Worm (Caenorhabditis elegans) whole organism, L4 larva: ENCODE data around the gene T01G6.10.

ENCODE experiments used
- F10B5.3 ChIP-seq: sonication (generic microtip); optimal IDR thresholded peaks from 2 replicates; lab custom pipeline; 2016; ENCODE audit warnings: mild to moderate bottlenecking, missing genetic modification characterization, missing compliant biosample characterization
- R02D3.7 ChIP-seq: fragments of 150-350 bp; sonication (generic microtip); optimal IDR thresholded peaks from 3 replicates; lab custom pipeline; 2014; ENCODE audit warnings: missing biosample characterization, missing genetic modification characterization
- T26A8.4 ChIP-seq: fragments of 200-800 bp; sonication (Bioruptor generic); IDR thresholded peaks from 2 replicates; pipeline ENCODE4 v1.3.6; 2022; ENCODE audit warnings: missing genetic modification characterization, missing compliant biosample characterization
- Y105C5A.15 ChIP-seq: fragments of 200-800 bp; sonication (Bioruptor generic); IDR thresholded peaks from 2 replicates; pipeline ENCODE4 v1.3.6; 2022; ENCODE audit warnings: missing genetic modification characterization, missing compliant biosample characterization
- Y5F2A.4 ChIP-seq: fragments of 200-800 bp; sonication (Bioruptor generic); optimal IDR thresholded peaks from 2 replicates; lab custom pipeline; 2018; ENCODE audit warnings: mild to moderate bottlenecking, missing genetic modification characterization, missing compliant biosample characterization
- ZK337.2 ChIP-seq: fragments of 200-800 bp; sonication (Bioruptor generic); IDR thresholded peaks from 2 replicates; pipeline ENCODE4 v1.3.6; 2022; ENCODE audit warnings: missing genetic modification reagents, missing genetic modification characterization, missing compliant biosample characterization
- aly-2 ChIP-seq: sonication (generic microtip); optimal IDR thresholded peaks from 2 replicates; lab custom pipeline; 2018; ENCODE audit warnings: missing biosample characterization, missing genetic modification characterization
- ama-1 ChIP-seq: fragments of 150-350 bp; optimal IDR thresholded peaks from 2 replicates; lab custom pipeline; 2014; ENCODE audit warnings: inconsistent platforms, mixed read lengths
- arid-1 ChIP-seq: fragments of 200-800 bp; sonication (Bioruptor generic); conservative IDR thresholded peaks from 2 replicates; pipeline ENCODE4 v1.3.6; 2022; ENCODE audit warnings: missing genetic modification reagents, missing genetic modification characterization, missing compliant biosample characterization
- ceh-20 ChIP-seq: fragments of 200-800 bp; sonication (Bioruptor generic); IDR thresholded peaks from 2 replicates; pipeline ENCODE4 v1.3.6; 2022; ENCODE audit warnings: missing genetic modification reagents, missing genetic modification characterization, missing compliant biosample characterization
- ceh-28 ChIP-seq: fragments of 150-350 bp; optimal IDR thresholded peaks from 2 replicates; lab custom pipeline; 2014; ENCODE audit warnings: missing biosample characterization, missing genetic modification reagents, missing genetic modification characterization
- ceh-44 ChIP-seq: fragments of 200-800 bp; sonication (Bioruptor generic); IDR thresholded peaks from 2 replicates; pipeline ENCODE4 v1.3.6; 2022; ENCODE audit warnings: missing genetic modification reagents, missing genetic modification characterization, missing compliant biosample characterization
- ceh-82 ChIP-seq: sonication (generic microtip); optimal IDR thresholded peaks from 2 replicates; lab custom pipeline; 2017; ENCODE audit warnings: missing biosample characterization, missing genetic modification characterization
- ces-1 ChIP-seq: fragments of 150-350 bp; sonication (generic microtip); optimal IDR thresholded peaks from 4 replicates; lab custom pipeline; 2014; ENCODE audit warnings: missing biosample characterization, missing genetic modification reagents, missing genetic modification characterization
- cey-2 ChIP-seq: sonication (generic microtip); optimal IDR thresholded peaks from 3 replicates; lab custom pipeline; 2017; ENCODE audit warnings: missing genetic modification characterization, mild to moderate bottlenecking, missing compliant biosample characterization, antibody characterized with exemption, borderline replicate concordance; ENCODE audit not compliant: insufficient read depth
- daf-16 ChIP-seq, 3 experiments: sonication (generic microtip); optimal IDR thresholded peaks; 2 replicates each; lab custom pipeline; 2016 to 2017; ENCODE audit warnings: missing genetic modification characterization in 3 of 3, missing genetic modification reagents in 3 of 3, mild to moderate bottlenecking in 2 of 3, missing compliant biosample characterization in 2 of 3, missing biosample characterization in 1 of 3, moderate library complexity in 1 of 3
- daf-19 ChIP-seq: fragments of 200-800 bp; sonication (Bioruptor generic); conservative IDR thresholded peaks from 2 replicates; pipeline ENCODE4 v1.3.6; 2022; ENCODE audit warnings: missing genetic modification characterization, missing compliant biosample characterization
- dve-1 ChIP-seq: sonication (generic microtip); optimal IDR thresholded peaks from 2 replicates; lab custom pipeline; 2017; ENCODE audit warnings: antibody characterized with exemption, mild to moderate bottlenecking, missing genetic modification characterization, missing compliant biosample characterization; ENCODE audit not compliant: insufficient read depth
- fkh-10 ChIP-seq: fragments of 150-350 bp; optimal IDR thresholded peaks from 2 replicates; lab custom pipeline; 2014; ENCODE audit warnings: missing biosample characterization, missing genetic modification reagents, missing genetic modification characterization
- fos-1 ChIP-seq: fragments of 150-350 bp; optimal IDR thresholded peaks from 2 replicates; lab custom pipeline; 2014; ENCODE audit warnings: missing biosample characterization, missing genetic modification characterization
- hlh-11 ChIP-seq: fragments of 200-800 bp; sonication (Bioruptor generic); optimal IDR thresholded peaks from 2 replicates; lab custom pipeline; 2018; ENCODE audit warnings: mild to moderate bottlenecking, missing genetic modification characterization, missing compliant biosample characterization
- lim-7 ChIP-seq: fragments of 200-800 bp; sonication (Bioruptor generic); IDR thresholded peaks from 2 replicates; pipeline ENCODE4 v1.3.6; 2022; ENCODE audit warnings: missing genetic modification characterization, missing compliant biosample characterization
- lin-13 ChIP-seq: fragments of 150-350 bp; optimal IDR thresholded peaks from 2 replicates; lab custom pipeline; 2014; ENCODE audit warnings: missing biosample characterization, missing genetic modification reagents, missing genetic modification characterization
- lin-15B ChIP-seq: fragments of 150-350 bp; sonication (generic microtip); optimal IDR thresholded peaks from 3 replicates; lab custom pipeline; 2014; ENCODE audit warnings: missing biosample characterization, missing genetic modification characterization
- lin-29 ChIP-seq: fragments of 200-800 bp; sonication (Bioruptor generic); IDR thresholded peaks from 2 replicates; pipeline ENCODE4 v1.3.6; 2022; ENCODE audit warnings: missing genetic modification reagents, missing genetic modification characterization, missing compliant biosample characterization
- lin-38 ChIP-seq: fragments of 200-800 bp; sonication (Bioruptor generic); IDR thresholded peaks from 2 replicates; pipeline ENCODE4 v1.3.6; 2022; ENCODE audit warnings: missing genetic modification reagents, missing genetic modification characterization, missing compliant biosample characterization
- lin-39 ChIP-seq: fragments of 150-350 bp; optimal IDR thresholded peaks from 2 replicates; lab custom pipeline; 2014; ENCODE audit warnings: missing biosample characterization, missing genetic modification reagents, missing genetic modification characterization
- lir-3 ChIP-seq: sonication (generic microtip); optimal IDR thresholded peaks from 2 replicates; lab custom pipeline; 2016; ENCODE audit warnings: mild to moderate bottlenecking, missing genetic modification characterization, missing compliant biosample characterization
- lsy-2 ChIP-seq, 2 experiments: fragments of 150-350 bp in 1 of 2; sonication (generic microtip) in 1 of 2; optimal IDR thresholded peaks; 2 replicates each; lab custom pipeline; 2014 to 2017; ENCODE audit warnings: missing biosample characterization in 2 of 2, missing genetic modification characterization in 2 of 2
- madf-5 ChIP-seq, 2 experiments: fragments of 200-800 bp; sonication (Bioruptor generic); IDR thresholded peaks; 2 replicates each; pipeline ENCODE4 v1.3.6; 2022; ENCODE audit warnings: missing compliant biosample characterization in 2 of 2, missing genetic modification characterization in 2 of 2
- mdl-1 ChIP-seq, 2 experiments: fragments of 150-350 bp in 1 of 2; sonication (generic microtip) in 1 of 2; optimal IDR thresholded peaks; 2 replicates each; lab custom pipeline; 2014 to 2017; ENCODE audit warnings: missing biosample characterization in 2 of 2, missing genetic modification characterization in 2 of 2
- mes-2 ChIP-seq: sonication (generic microtip); optimal IDR thresholded peaks from 2 replicates; lab custom pipeline; 2016; ENCODE audit warnings: missing genotype, mild to moderate bottlenecking, missing genetic modification characterization, missing compliant biosample characterization; ENCODE audit not compliant: poor library complexity, severe bottlenecking
- mxl-2 ChIP-seq: fragments of 200-800 bp; sonication (Bioruptor generic); conservative IDR thresholded peaks from 2 replicates; pipeline ENCODE4 v1.3.6; 2022; ENCODE audit warnings: missing genetic modification reagents, missing genetic modification characterization, missing compliant biosample characterization
- nhr-10 ChIP-seq: fragments of 150-350 bp; optimal IDR thresholded peaks from 2 replicates; lab custom pipeline; 2014; ENCODE audit warnings: missing biosample characterization, missing genetic modification characterization
- nhr-111 ChIP-seq: fragments of 200-800 bp; sonication (Bioruptor generic); optimal IDR thresholded peaks from 2 replicates; lab custom pipeline; 2018; ENCODE audit warnings: mild to moderate bottlenecking, missing genetic modification characterization, missing compliant biosample characterization
- nhr-237 ChIP-seq: sonication (generic microtip); optimal IDR thresholded peaks from 2 replicates; lab custom pipeline; 2017; ENCODE audit warnings: missing biosample characterization, missing genetic modification characterization
- nhr-25 ChIP-seq: sonication (generic microtip); optimal IDR thresholded peaks from 2 replicates; lab custom pipeline; 2017; ENCODE audit warnings: missing genetic modification characterization, mild to moderate bottlenecking, missing compliant biosample characterization, antibody characterized with exemption, moderate library complexity, borderline replicate concordance; ENCODE audit not compliant: insufficient read depth
- nhr-28 ChIP-seq: fragments of 150-350 bp; optimal IDR thresholded peaks from 2 replicates; lab custom pipeline; 2014; ENCODE audit warnings: missing biosample characterization, missing genetic modification characterization
- nhr-48 ChIP-seq: sonication (generic microtip); optimal IDR thresholded peaks from 2 replicates; lab custom pipeline; 2016; ENCODE audit warnings: mild to moderate bottlenecking, missing genetic modification characterization, missing compliant biosample characterization
- nhr-77 ChIP-seq: fragments of 150-350 bp; optimal IDR thresholded peaks from 2 replicates; lab custom pipeline; 2014; ENCODE audit warnings: missing biosample characterization, missing genetic modification characterization
- pqm-1 ChIP-seq: sonication (generic microtip); optimal IDR thresholded peaks from 2 replicates; lab custom pipeline; 2017; ENCODE audit warnings: missing biosample characterization, missing genetic modification characterization
- rbr-2 ChIP-seq: sonication (generic microtip); optimal IDR thresholded peaks from 2 replicates; lab custom pipeline; 2016; ENCODE audit warnings: missing genotype, missing genetic modification characterization, missing compliant biosample characterization
- sdz-12 ChIP-seq: fragments of 200-800 bp; sonication (Bioruptor generic); optimal IDR thresholded peaks from 2 replicates; lab custom pipeline; 2018; ENCODE audit warnings: mild to moderate bottlenecking, missing genetic modification characterization, missing compliant biosample characterization
- tra-1 ChIP-seq: fragments of 200-800 bp; sonication (Bioruptor generic); IDR thresholded peaks from 2 replicates; pipeline ENCODE4 v1.3.6; 2022; ENCODE audit warnings: missing genetic modification reagents, missing genetic modification characterization, missing compliant biosample characterization
- unc-62 ChIP-seq, 3 experiments: fragments of 150-350 bp in 1 of 3; sonication (generic microtip); optimal IDR thresholded peaks in 2 of 3; peaks in 1 of 3; 1 replicate in 1 of 3; 2 replicates in 2 of 3; lab custom pipeline; 2014 to 2017; ENCODE audit warnings: missing biosample characterization in 3 of 3, missing genetic modification characterization in 3 of 3, missing genetic modification reagents in 3 of 3, missing genotype in 1 of 3
- zfp-2 ChIP-seq: sonication (generic microtip); optimal IDR thresholded peaks from 2 replicates; lab custom pipeline; 2016; ENCODE audit warnings: mild to moderate bottlenecking, missing genetic modification characterization, missing compliant biosample characterization
- zip-11 ChIP-seq: fragments of 200-800 bp; sonication (Bioruptor generic); IDR thresholded peaks from 2 replicates; pipeline ENCODE4 v1.3.6; 2022; ENCODE audit warnings: missing genetic modification characterization, missing compliant biosample characterization
- zip-2 ChIP-seq: fragments of 150-350 bp; optimal IDR thresholded peaks from 2 replicates; lab custom pipeline; 2014; ENCODE audit warnings: missing biosample characterization, missing genetic modification characterization
- ztf-7 ChIP-seq: fragments of 150-350 bp; optimal IDR thresholded peaks from 2 replicates; lab custom pipeline; 2014; ENCODE audit warnings: missing biosample characterization, missing genetic modification characterization

The T01G6.10 gene

DNA sequence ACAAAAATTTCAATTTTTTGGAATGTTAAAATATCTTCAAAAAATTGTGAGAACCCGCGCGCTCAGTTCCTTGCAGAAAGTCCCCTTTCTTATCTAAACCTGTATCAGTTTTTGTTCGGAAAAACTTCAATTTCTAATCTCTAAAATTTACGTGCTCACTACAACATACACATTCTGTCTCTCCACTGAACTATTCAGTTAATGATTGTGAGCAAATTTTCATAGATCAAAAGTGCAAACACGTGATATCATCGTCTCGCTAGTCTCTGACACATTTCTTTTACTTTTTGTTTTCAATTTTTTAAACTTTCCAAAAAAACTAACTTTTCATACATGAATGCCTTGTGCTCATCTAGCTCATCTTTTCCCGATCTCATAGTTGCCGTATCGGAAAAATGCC is 43.6 kb downstream of the T01G6.10 start, which contains the start of gene nhr-203 (continued):
- TF ChIP-seq lir-3 (tag; lab: Kevin White, UChicago) (no peak), R02D3.7 (tag; lab: Kevin White, UChicago) (no peak), fos-1 (tag; lab: Kevin White, UChicago) (no peak), F10B5.3 (tag; lab: Kevin White, UChicago) (no peak), ceh-28 (tag; lab: Kevin White, UChicago) (no peak), lin-29 (GFP tag; lab: Robert Waterston, UW) (no peak), ZK337.2 (GFP tag; lab: Robert Waterston, UW) (no peak), ceh-82 (no peak), nhr-237 (no peak), T26A8.4 (GFP tag; lab: Robert Waterston, UW) (no peak), lin-13 (no peak), aly-2 (tag; lab: Kevin White, UChicago) (no peak), ama-1 (no peak), nhr-111 (GFP tag; lab: Kevin White, UChicago) (no peak), Y105C5A.15 (GFP tag; lab: Robert Waterston, UW) (no peak), zfp-2 (no peak), hlh-11 (tag; lab: Kevin White, UChicago) (peak; percentile 63), mdl-1 (tag; optimal IDR thresholded peaks at IDR 0.05; lab: Kevin White, UChicago) (no peak), zip-2 (tag; lab: Kevin White, UChicago) (no peak), lin-38 (GFP tag; lab: Robert Waterston, UW) (no peak), ces-1 (GFP tag; lab: Kevin White, UChicago) (no peak), unc-62 (GFP tag; optimal IDR thresholded peaks at IDR 0.05 in 1 of 2; lab: Kevin White, UChicago) (no peak), unc-62 (tag; optimal IDR thresholded peaks at IDR 0.05; lab: Kevin White, UChicago) (no peak), arid-1 (GFP tag; lab: Robert Waterston, UW) (no peak), lim-7 (GFP tag; lab: Robert Waterston, UW) (no peak), nhr-77 (tag; lab: Kevin White, UChicago) (peak; percentile 66), daf-19 (GFP tag; lab: Robert Waterston, UW) (no peak), ceh-20 (GFP tag; lab: Robert Waterston, UW) (no peak), nhr-25 (no peak), mxl-2 (GFP tag; lab: Robert Waterston, UW) (no peak), pqm-1 (tag; lab: Kevin White, UChicago) (peak; percentile 62), Y5F2A.4 (GFP tag; lab: Kevin White, UChicago) (no peak), rbr-2 (tag; lab: Kevin White, UChicago) (no peak), sdz-12 (no peak), madf-5 (GFP tag; IDR thresholded peaks at IDR 0.05; lab: Robert Waterston, UW) (no peak), lsy-2 (tag; optimal IDR thresholded peaks at IDR 0.05; lab: Kevin White, UChicago) (peak in 1 of 2 experiments; percentile 6), cey-2 (tag; lab: Kevin White, UChicago) (no peak), nhr-10 (tag; lab: Kevin White, UChicago) (no peak), ceh-44 (GFP tag; lab: Robert Waterston, UW) (no peak), zip-11 (no peak), lin-39 (tag; lab: Kevin White, UChicago) (no peak), fkh-10 (no peak)

DNA sequence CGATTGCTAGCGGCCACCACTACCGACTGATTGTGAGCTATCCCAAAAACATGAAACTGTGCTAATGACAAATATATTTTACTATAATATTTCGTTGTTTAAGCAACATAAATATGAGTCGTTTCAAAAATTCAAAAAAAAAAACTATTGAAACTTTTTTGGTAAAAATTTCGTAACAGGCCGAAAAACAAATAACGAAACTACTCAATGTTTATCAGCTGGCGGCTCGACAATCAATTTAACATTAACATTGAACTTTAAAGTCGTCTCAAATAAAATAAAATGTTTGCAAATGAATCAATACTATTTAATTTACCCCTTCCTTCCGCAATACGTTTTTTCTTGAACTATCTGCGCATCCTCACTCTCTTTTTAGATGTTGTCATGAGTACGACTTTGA is 45.2 kb downstream of the T01G6.10 start:
- no peak for TF ChIP-seq daf-16 (GFP tag; optimal IDR thresholded peaks at IDR 0.05; lab: Kevin White, UChicago)
- peak; percentile 62 for TF ChIP-seq daf-16 (tag; optimal IDR thresholded peaks at IDR 0.05; lab: Kevin White, UChicago)
- peak; percentile 23 for TF ChIP-seq dve-1 (tag; lab: Kevin White, UChicago)
- TF ChIP-seq nhr-28 (tag; lab: Kevin White, UChicago) = peak; percentile 36
- no peak for TF ChIP-seq tra-1 (GFP tag; lab: Robert Waterston, UW)
- no peak for TF ChIP-seq nhr-48 (tag; lab: Kevin White, UChicago)
- TF ChIP-seq ztf-7 = no peak
- TF ChIP-seq pqm-1 (tag; lab: Kevin White, UChicago) = peak; percentile 18
- no peak for TF ChIP-seq mes-2 (tag; lab: Kevin White, UChicago)
- TF ChIP-seq lin-15B (tag; lab: Kevin White, UChicago) = no peak
